Worm (Caenorhabditis elegans) whole organism, L4/young adult: ENCODE data around the gene col-126.

ENCODE experiments used
- W03F9.2 ChIP-seq: fragments of 150-350 bp; optimal IDR thresholded peaks from 2 replicates; lab custom pipeline; 2014; ENCODE audit warnings: missing biosample characterization, missing genetic modification characterization
- dao-5 ChIP-seq: sonication (generic microtip); optimal IDR thresholded peaks from 2 replicates; lab custom pipeline; 2016; ENCODE audit warnings: missing genotype, missing genetic modification characterization, moderate library complexity, missing compliant biosample characterization

DNA sequence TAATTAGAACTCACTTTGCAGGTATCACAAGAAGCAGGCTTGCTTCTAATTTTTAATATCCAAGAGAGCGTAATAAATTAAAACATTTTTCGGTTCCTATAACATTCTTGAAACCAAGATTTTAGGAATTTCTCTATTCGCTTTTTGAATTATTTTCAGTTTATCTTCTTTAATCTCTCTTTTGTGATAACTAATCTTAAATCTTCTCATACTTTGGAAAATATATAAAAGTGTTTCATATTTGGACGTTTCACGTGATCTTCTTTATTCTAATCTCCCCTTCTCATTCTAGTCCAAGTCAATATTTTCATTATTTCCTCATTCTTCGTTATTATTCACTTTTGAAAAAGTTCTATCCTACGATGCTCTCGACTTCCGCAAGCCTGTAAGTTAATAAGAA lies 1.7 kb upstream of the col-126 start, which contains the start of gene F54D1.1:
- TF ChIP-seq dao-5 (tag; lab: Kevin White, UChicago) (no peak), W03F9.2 (tag; lab: Kevin White, UChicago) (no peak)
